Fruit fly (Drosophila melanogaster) whole organism, prepupa: ENCODE data around the gene Sr-CIV.

ENCODE experiments used
- Blimp-1 ChIP-seq: fragments of 200-800 bp; sonication (Bioruptor generic); optimal IDR thresholded peaks from 3 replicates; lab custom pipeline; 2017; ENCODE audit warnings: missing biosample characterization, missing genetic modification characterization, mild to moderate bottlenecking, moderate library complexity, missing genetic modification reagents
- CG11294 ChIP-seq: fragments of 200-800 bp; sonication (Bioruptor generic); IDR thresholded peaks from 2 replicates; pipeline ENCODE4 v1.3.6; 2022; ENCODE audit warnings: missing biosample characterization, missing genetic modification characterization
- CG11902 ChIP-seq: fragments of 200-800 bp; sonication (Bioruptor generic); optimal IDR thresholded peaks from 3 replicates; lab custom pipeline; 2016; ENCODE audit warnings: missing biosample characterization, missing genetic modification characterization
- CG15336 ChIP-seq: fragments of 200-800 bp; sonication (Bioruptor generic); IDR thresholded peaks from 2 replicates; pipeline ENCODE4 v1.3.6; 2022; ENCODE audit warnings: missing biosample characterization, missing genetic modification characterization
- CG1621 ChIP-seq: fragments of 200-800 bp; sonication (Bioruptor generic); optimal IDR thresholded peaks from 3 replicates; lab custom pipeline; 2018; ENCODE audit warnings: missing biosample characterization, mild to moderate bottlenecking, missing genetic modification characterization
- CG16779 ChIP-seq: fragments of 200-800 bp; sonication (Bioruptor generic); optimal IDR thresholded peaks from 3 replicates; lab custom pipeline; 2017; ENCODE audit warnings: missing biosample characterization, mild to moderate bottlenecking, missing genetic modification characterization
- CG31627 ChIP-seq: fragments of 200-800 bp; sonication (Bioruptor generic); optimal IDR thresholded peaks from 3 replicates; lab custom pipeline; 2016; ENCODE audit warnings: missing biosample characterization, missing genetic modification characterization
- CG32006 ChIP-seq: fragments of 200-800 bp; sonication (Bioruptor generic); optimal IDR thresholded peaks from 3 replicates; lab custom pipeline; 2017; ENCODE audit warnings: missing biosample characterization, mild to moderate bottlenecking, missing genetic modification characterization
- CG34406 ChIP-seq: fragments of 200-800 bp; sonication (Bioruptor generic); optimal IDR thresholded peaks from 3 replicates; lab custom pipeline; 2016; ENCODE audit warnings: missing biosample characterization, missing genetic modification characterization
- CG4318 ChIP-seq: fragments of 200-800 bp; sonication (Bioruptor generic); optimal IDR thresholded peaks from 3 replicates; lab custom pipeline; 2017; ENCODE audit warnings: missing biosample characterization, mild to moderate bottlenecking, missing genetic modification characterization
- CG6163 ChIP-seq: fragments of 200-800 bp; sonication (Bioruptor generic); IDR thresholded peaks from 3 replicates; pipeline ENCODE4 v1.3.6; 2022; ENCODE audit warnings: missing biosample characterization, missing genetic modification characterization
- CG6276 ChIP-seq: fragments of 200-800 bp; sonication (Bioruptor generic); optimal IDR thresholded peaks from 2 replicates; lab custom pipeline; 2017; ENCODE audit warnings: missing biosample characterization, mild to moderate bottlenecking, missing genetic modification characterization
- CG6792 ChIP-seq: fragments of 200-800 bp; sonication (Bioruptor generic); optimal IDR thresholded peaks from 3 replicates; lab custom pipeline; 2016; ENCODE audit warnings: missing biosample characterization, missing genetic modification characterization
- CG6808 ChIP-seq: fragments of 200-800 bp; sonication (Bioruptor generic); optimal IDR thresholded peaks from 3 replicates; lab custom pipeline; 2017; ENCODE audit warnings: missing biosample characterization, missing genetic modification characterization, mild to moderate bottlenecking, moderate library complexity, missing genetic modification reagents
- CG7368 ChIP-seq: fragments of 200-800 bp; sonication (Bioruptor generic); optimal IDR thresholded peaks from 3 replicates; lab custom pipeline; 2016; ENCODE audit warnings: missing biosample characterization, missing genetic modification characterization
- CG8119 ChIP-seq: fragments of 200-800 bp; sonication (Bioruptor generic); IDR thresholded peaks from 3 replicates; pipeline ENCODE4 v1.3.6; 2022; ENCODE audit warnings: missing biosample characterization, missing genetic modification characterization
- CG8319 ChIP-seq: fragments of 200-800 bp; sonication (Bioruptor generic); optimal IDR thresholded peaks from 3 replicates; lab custom pipeline; 2016; ENCODE audit warnings: missing biosample characterization, missing genetic modification characterization
- CG8632 ChIP-seq: fragments of 200-800 bp; sonication (Bioruptor generic); optimal IDR thresholded peaks from 3 replicates; lab custom pipeline; 2016; ENCODE audit warnings: missing biosample characterization, missing genetic modification characterization
- Eip75B ChIP-seq: fragments of 200-800 bp; sonication (Bioruptor generic); optimal IDR thresholded peaks from 3 replicates; lab custom pipeline; 2016; ENCODE audit warnings: missing biosample characterization, missing genetic modification characterization
- Eip78C ChIP-seq: fragments of 200-800 bp; sonication (Bioruptor generic); peaks from one replicate; lab custom pipeline; 2016; ENCODE audit warnings: missing biosample characterization, missing genetic modification characterization
- Eip93F ChIP-seq: fragments of 200-800 bp; sonication (Bioruptor generic); optimal IDR thresholded peaks from 2 replicates; lab custom pipeline; 2016; ENCODE audit warnings: missing biosample characterization, mild to moderate bottlenecking, missing genetic modification characterization
- Ets21C ChIP-seq: fragments of 200-800 bp; sonication (Bioruptor generic); optimal IDR thresholded peaks from 3 replicates; lab custom pipeline; 2016; ENCODE audit warnings: missing biosample characterization, missing genetic modification characterization
- Ets96B ChIP-seq: fragments of 200-800 bp; optimal IDR thresholded peaks from 2 replicates; lab custom pipeline; 2019; ENCODE audit warnings: missing biosample characterization, mild to moderate bottlenecking, missing genetic modification characterization, moderate library complexity
- Gug ChIP-seq: fragments of 200-800 bp; sonication (Bioruptor generic); IDR thresholded peaks from 2 replicates; pipeline ENCODE4 v1.3.6; 2022; ENCODE audit warnings: missing biosample characterization, missing genetic modification characterization
- Hr38 ChIP-seq: sonication (Bioruptor generic); optimal IDR thresholded peaks from 2 replicates; lab custom pipeline; 2016; ENCODE audit warnings: missing biosample characterization, missing genetic modification characterization
- Hr4 ChIP-seq: fragments of 200-800 bp; sonication (Bioruptor generic); optimal IDR thresholded peaks from 3 replicates; lab custom pipeline; 2016; ENCODE audit warnings: missing biosample characterization, missing genetic modification characterization
- Lpt ChIP-seq: fragments of 200-800 bp; sonication (Bioruptor generic); optimal IDR thresholded peaks from 3 replicates; lab custom pipeline; 2016; ENCODE audit warnings: missing biosample characterization, missing genetic modification characterization
- Met ChIP-seq: fragments of 200-800 bp; sonication (Bioruptor generic); optimal IDR thresholded peaks from 3 replicates; lab custom pipeline; 2016; ENCODE audit warnings: missing biosample characterization, missing genetic modification characterization
- OdsH ChIP-seq: fragments of 200-800 bp; sonication (Bioruptor generic); optimal IDR thresholded peaks from 3 replicates; lab custom pipeline; 2016; ENCODE audit warnings: missing biosample characterization, missing genetic modification characterization
- Smox ChIP-seq: fragments of 200-800 bp; sonication (Bioruptor generic); optimal IDR thresholded peaks from 3 replicates; lab custom pipeline; 2016; ENCODE audit warnings: missing biosample characterization, missing genetic modification characterization
- Sox102F ChIP-seq: fragments of 200-800 bp; sonication (Bioruptor generic); optimal IDR thresholded peaks from 2 replicates; lab custom pipeline; 2016; ENCODE audit warnings: missing biosample characterization, mild to moderate bottlenecking, missing genetic modification characterization
- Sox15 ChIP-seq: fragments of 200-800 bp; sonication (Bioruptor generic); optimal IDR thresholded peaks from 3 replicates; lab custom pipeline; 2016; ENCODE audit warnings: missing biosample characterization, missing genetic modification characterization
- eg ChIP-seq: fragments of 200-800 bp; sonication (Bioruptor generic); IDR thresholded peaks from 3 replicates; pipeline ENCODE4 v1.3.6; 2022; ENCODE audit warnings: missing biosample characterization, missing genetic modification characterization
- esn ChIP-seq: fragments of 200-800 bp; sonication (Bioruptor generic); optimal IDR thresholded peaks from 2 replicates; lab custom pipeline; 2016; ENCODE audit warnings: missing biosample characterization, mild to moderate bottlenecking, missing genetic modification characterization, moderate library complexity
- fd59A ChIP-seq: fragments of 200-800 bp; sonication (Bioruptor generic); optimal IDR thresholded peaks from 2 replicates; lab custom pipeline; 2017; ENCODE audit warnings: missing biosample characterization, mild to moderate bottlenecking, missing genetic modification characterization, missing genetic modification reagents
- fd85E ChIP-seq: fragments of 200-800 bp; sonication (Bioruptor generic); optimal IDR thresholded peaks from 3 replicates; lab custom pipeline; 2016; ENCODE audit warnings: missing biosample characterization, missing genetic modification characterization
- fkh ChIP-seq: fragments of 200-800 bp; sonication (Bioruptor generic); optimal IDR thresholded peaks from 3 replicates; lab custom pipeline; 2017; ENCODE audit warnings: missing biosample characterization, mild to moderate bottlenecking, missing genetic modification characterization, moderate library complexity
- lz ChIP-seq: fragments of 200-800 bp; sonication (Bioruptor generic); optimal IDR thresholded peaks from 3 replicates; lab custom pipeline; 2016; ENCODE audit warnings: missing biosample characterization, missing genetic modification characterization
- net ChIP-seq: fragments of 200-800 bp; sonication (Bioruptor generic); optimal IDR thresholded peaks from 3 replicates; lab custom pipeline; 2016; ENCODE audit warnings: missing biosample characterization, missing genetic modification characterization
- pdm3 ChIP-seq: fragments of 200-800 bp; sonication (Bioruptor generic); optimal IDR thresholded peaks from 3 replicates; lab custom pipeline; 2016; ENCODE audit warnings: missing biosample characterization, missing genetic modification characterization
- spab ChIP-seq: fragments of 200-800 bp; sonication (Bioruptor generic); optimal IDR thresholded peaks from 2 replicates; lab custom pipeline; 2017; ENCODE audit warnings: missing biosample characterization, mild to moderate bottlenecking, missing genetic modification characterization, missing genetic modification reagents
- ss ChIP-seq, 2 experiments: fragments of 200-800 bp; sonication (Bioruptor generic); optimal IDR thresholded peaks; 2 replicates in 1 of 2; 3 replicates in 1 of 2; lab custom pipeline; 2017 to 2018; ENCODE audit warnings: mild to moderate bottlenecking in 2 of 2, missing biosample characterization in 2 of 2, missing genetic modification characterization in 2 of 2, moderate library complexity in 1 of 2
- svp ChIP-seq: fragments of 200-800 bp; sonication (Bioruptor generic); peaks from one replicate; lab custom pipeline; 2016; ENCODE audit warnings: missing biosample characterization, missing genetic modification characterization
- topi ChIP-seq: fragments of 200-800 bp; sonication (Bioruptor generic); optimal IDR thresholded peaks from 3 replicates; lab custom pipeline; 2016; ENCODE audit warnings: missing biosample characterization, missing genetic modification characterization

Gene Sr-CIV

dm6 chr2L:3557471-3557870, 33.6 kb upstream of the Sr-CIV start (continued):
- TF ChIP-seq CG6276 (GFP tag; lab: Kevin White, UChicago) (peak; percentile 15), Gug (GFP tag; lab: Robert Waterston, UW) (peak; percentile 32; the same call in 1 of the 2 replicates), Eip93F (GFP tag; lab: Kevin White, UChicago) (no peak), fd85E (no peak), Hr4 (GFP tag; lab: Kevin White, UChicago) (peak; percentile 55), Met (peak; percentile 8), Hr38 (GFP tag; lab: Kevin White, UChicago) (no peak), Sox15 (no peak), CG34406 (GFP tag; lab: Kevin White, UChicago) (no peak), CG15336 (GFP tag; lab: Robert Waterston, UW) (no peak), fkh (GFP tag; lab: Kevin White, UChicago) (no peak), CG11294 (GFP tag; lab: Robert Waterston, UW) (no peak), CG4318 (peak; percentile 18), CG8632 (GFP tag; lab: Kevin White, UChicago) (peak; percentile 31), Smox (GFP tag; lab: Kevin White, UChicago) (no peak), fd59A (GFP tag; lab: Kevin White, UChicago) (peak; percentile 52)
- TF ChIP-seq, all 60 proteins: peak for 32

DNA sequence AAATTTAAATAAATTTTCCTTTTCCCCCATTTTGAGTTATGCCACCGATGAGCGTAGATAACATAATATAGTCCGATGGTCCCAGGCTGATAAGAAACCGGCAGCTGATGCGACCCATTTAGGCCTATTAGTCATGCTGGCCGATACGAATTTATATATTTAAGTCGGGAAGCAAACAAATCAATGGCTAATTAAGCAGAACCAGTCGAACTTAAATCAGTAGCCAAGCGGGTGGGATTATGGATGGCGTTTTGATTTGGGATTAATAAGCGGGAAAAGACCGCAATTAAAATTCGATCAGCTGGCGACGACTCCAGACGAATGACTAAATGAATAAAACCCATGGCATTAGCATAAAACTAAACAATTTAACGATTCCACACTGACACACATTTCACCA, 33.1 kb upstream of the Sr-CIV start:
- no peak for TF ChIP-seq esn (GFP tag; lab: Kevin White, UChicago)
- TF ChIP-seq ss (GFP tag; optimal IDR thresholded peaks at IDR 0.05; lab: Kevin White, UChicago) = no peak
- TF ChIP-seq net (GFP tag; lab: Kevin White, UChicago) = no peak
- no peak for TF ChIP-seq svp (GFP tag; lab: Kevin White, UChicago)
- TF ChIP-seq Sox15 = no peak
- no peak for TF ChIP-seq CG8632 (GFP tag; lab: Kevin White, UChicago)

DNA sequence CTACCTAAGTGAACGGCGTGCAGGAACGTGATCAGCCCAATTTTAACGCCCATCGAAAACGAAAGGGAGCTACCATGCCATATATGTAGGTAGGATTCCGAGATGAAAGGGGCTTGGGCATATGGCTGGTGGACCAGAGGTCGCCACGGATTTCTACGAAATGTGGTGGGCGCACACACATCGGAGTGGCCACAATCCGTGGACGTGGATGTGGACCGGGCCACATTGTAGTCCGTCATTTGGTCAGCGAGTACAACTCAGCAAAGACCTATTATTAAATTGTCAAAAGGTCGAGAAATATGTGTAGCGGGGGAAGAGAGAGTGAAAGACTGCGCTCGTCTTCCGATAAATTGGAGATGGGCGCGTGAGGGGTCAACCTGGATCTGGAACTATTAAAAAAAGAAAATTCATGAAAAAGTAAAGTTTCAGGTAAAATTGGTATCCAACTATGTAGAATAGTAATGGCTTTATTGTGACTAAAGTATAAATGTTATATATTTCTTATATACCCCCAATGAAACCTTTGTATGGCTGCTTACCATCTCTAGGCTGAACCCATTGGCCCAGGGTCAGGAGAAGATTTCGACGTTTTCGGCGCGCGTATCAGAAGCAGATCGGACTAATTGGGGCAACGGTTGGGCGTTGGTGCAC, 31.7 kb upstream of the Sr-CIV start:
- peak; percentile 53 for TF ChIP-seq svp (GFP tag; lab: Kevin White, UChicago)
- TF ChIP-seq pdm3 = no peak
- TF ChIP-seq Met = no peak
- no peak for TF ChIP-seq CG8632 (GFP tag; lab: Kevin White, UChicago)
- TF ChIP-seq CG31627 = no peak
- TF ChIP-seq OdsH (GFP tag; lab: Kevin White, UChicago) = no peak
- no peak for TF ChIP-seq CG8319
- no peak for TF ChIP-seq CG1621 (tag; lab: Kevin White, UChicago)
- TF ChIP-seq CG15336 (GFP tag; lab: Robert Waterston, UW) = no peak
- no peak for TF ChIP-seq net (GFP tag; lab: Kevin White, UChicago)
- no peak for TF ChIP-seq CG34406 (GFP tag; lab: Kevin White, UChicago)
- TF ChIP-seq topi (GFP tag; lab: Kevin White, UChicago) = no peak
- no peak for TF ChIP-seq Sox15
- TF ChIP-seq CG7368 (GFP tag; lab: Kevin White, UChicago) = no peak
- no peak for TF ChIP-seq CG6808
- peak; percentile 45 for TF ChIP-seq Eip78C (GFP tag; lab: Kevin White, UChicago)
- TF ChIP-seq Eip93F (GFP tag; lab: Kevin White, UChicago) = no peak
- TF ChIP-seq eg = no peak

dm6 chr2L:3553902-3554301, 30.0 kb upstream of the Sr-CIV start:
- TF ChIP-seq CG11294 (GFP tag; lab: Robert Waterston, UW) (no peak), fkh (GFP tag; lab: Kevin White, UChicago) (no peak), Eip93F (GFP tag; lab: Kevin White, UChicago) (no peak), Lpt (GFP tag; lab: Kevin White, UChicago) (no peak), CG32006 (GFP tag; lab: Kevin White, UChicago) (no peak), net (GFP tag; lab: Kevin White, UChicago) (no peak), Hr4 (GFP tag; lab: Kevin White, UChicago) (no peak), spab (no peak), CG6163 (no peak), lz (GFP tag; lab: Kevin White, UChicago) (peak; percentile 72), CG31627 (peak; percentile 76), Ets96B (no peak), CG7368 (GFP tag; lab: Kevin White, UChicago) (peak; percentile 36), Sox15 (no peak), Gug (GFP tag; lab: Robert Waterston, UW) (no peak), pdm3 (peak; percentile 41), CG16779 (tag; lab: Kevin White, UChicago) (no peak), Eip75B (peak; percentile 37), Ets21C (GFP tag; lab: Kevin White, UChicago) (peak; percentile 57), CG6276 (GFP tag; lab: Kevin White, UChicago) (no peak), CG8119 (GFP tag; lab: Robert Waterston, UW) (no peak), CG6792 (GFP tag; lab: Kevin White, UChicago) (peak; percentile 43), Blimp-1 (GFP tag; lab: Kevin White, UChicago) (peak; percentile 50), Sox102F (peak; percentile 73), Met (peak; percentile 73), CG11902 (peak; percentile 34)
